Worm (Caenorhabditis elegans) whole organism, L2 larva: ENCODE measurements around the gene cyp-29A2.

Experiments
- C34F6.9 ChIP-seq: fragments of 150-350 bp; optimal IDR thresholded peaks from 2 replicates; lab custom pipeline; 2014; ENCODE audit warnings: missing biosample characterization, missing genetic modification characterization
- F13H6.1 ChIP-seq: sonication (generic microtip); optimal IDR thresholded peaks from 2 replicates; lab custom pipeline; 2016; ENCODE audit warnings: missing genetic modification characterization, missing compliant biosample characterization
- aly-2 ChIP-seq: fragments of 150-350 bp; optimal IDR thresholded peaks from 2 replicates; lab custom pipeline; 2014; ENCODE audit warnings: missing biosample characterization, missing genetic modification characterization
- ama-1 ChIP-seq: fragments of 150-350 bp; optimal IDR thresholded peaks from 2 replicates; lab custom pipeline; 2018; ENCODE audit warnings: inconsistent platforms
- blmp-1 ChIP-seq: sonication (generic microtip); optimal IDR thresholded peaks from 2 replicates; lab custom pipeline; 2017; ENCODE audit warnings: missing genetic modification characterization, mild to moderate bottlenecking, missing compliant biosample characterization, antibody characterized with exemption, moderate library complexity; ENCODE audit not compliant: insufficient read depth
- crh-2 ChIP-seq: sonication (generic microtip); optimal IDR thresholded peaks from 2 replicates; lab custom pipeline; 2017; ENCODE audit warnings: missing biosample characterization, missing genetic modification characterization
- elt-1 ChIP-seq: fragments of 150-350 bp; optimal IDR thresholded peaks from 2 replicates; lab custom pipeline; 2014; ENCODE audit warnings: missing biosample characterization, missing genetic modification characterization
- elt-3 ChIP-seq: sonication (generic microtip); optimal IDR thresholded peaks from 2 replicates; lab custom pipeline; 2017; ENCODE audit warnings: missing biosample characterization, missing genetic modification characterization
- fos-1 ChIP-seq: fragments of 150-350 bp; optimal IDR thresholded peaks from 2 replicates; lab custom pipeline; 2014; ENCODE audit warnings: missing biosample characterization, missing genetic modification characterization
- gmeb-1 ChIP-seq: fragments of 150-350 bp; optimal IDR thresholded peaks from 2 replicates; lab custom pipeline; 2014; ENCODE audit warnings: missing biosample characterization, missing genetic modification characterization
- lsy-2 ChIP-seq, 2 experiments: fragments of 150-350 bp in 1 of 2; sonication (generic microtip) in 1 of 2; optimal IDR thresholded peaks; 2 replicates each; lab custom pipeline; 2014 to 2017; ENCODE audit warnings: missing biosample characterization in 2 of 2, missing genetic modification characterization in 2 of 2
- mbf-1 ChIP-seq: sonication (generic microtip); optimal IDR thresholded peaks from 2 replicates; lab custom pipeline; 2017; ENCODE audit warnings: missing biosample characterization, missing genetic modification characterization
- mdl-1 ChIP-seq, 2 experiments: fragments of 150-350 bp in 1 of 2; sonication (generic microtip) in 1 of 2; optimal IDR thresholded peaks; 2 replicates each; lab custom pipeline; 2017; ENCODE audit warnings: missing biosample characterization in 2 of 2, missing genetic modification characterization in 2 of 2
- nhr-12 ChIP-seq: fragments of 150-350 bp; optimal IDR thresholded peaks from 2 replicates; lab custom pipeline; 2014; ENCODE audit warnings: missing biosample characterization, missing genetic modification characterization
- nhr-23 ChIP-seq: fragments of 150-350 bp; optimal IDR thresholded peaks from 2 replicates; lab custom pipeline; 2014; ENCODE audit warnings: missing biosample characterization, missing genetic modification reagents, missing genetic modification characterization
- nhr-25 ChIP-seq: fragments of 150-350 bp; sonication (generic microtip); optimal IDR thresholded peaks from 3 replicates; lab custom pipeline; 2014; ENCODE audit warnings: missing biosample characterization, missing genetic modification characterization
- nhr-6 ChIP-seq: fragments of 150-350 bp; optimal IDR thresholded peaks from 2 replicates; lab custom pipeline; 2014; ENCODE audit warnings: missing biosample characterization, missing genetic modification characterization
- nhr-77 ChIP-seq: fragments of 150-350 bp; optimal IDR thresholded peaks from 2 replicates; lab custom pipeline; 2014; ENCODE audit warnings: missing biosample characterization, missing genetic modification characterization
- peb-1 ChIP-seq: fragments of 150-350 bp; optimal IDR thresholded peaks from 2 replicates; lab custom pipeline; 2014; ENCODE audit warnings: missing biosample characterization, missing genetic modification characterization
- sem-4 ChIP-seq: fragments of 150-350 bp; optimal IDR thresholded peaks from 2 replicates; lab custom pipeline; 2014; ENCODE audit warnings: missing biosample characterization, missing genetic modification reagents, missing genetic modification characterization
- sma-3 ChIP-seq: sonication (generic microtip); optimal IDR thresholded peaks from 2 replicates; lab custom pipeline; 2016; ENCODE audit warnings: missing genetic modification reagents, missing genetic modification characterization, missing compliant biosample characterization
- sma-9 ChIP-seq, 2 experiments: fragments of 150-350 bp in 1 of 2; sonication (generic microtip) in 1 of 2; optimal IDR thresholded peaks; 2 replicates each; lab custom pipeline; 2014 to 2016; ENCODE audit warnings: missing genetic modification characterization in 2 of 2, mild to moderate bottlenecking in 1 of 2, missing biosample characterization in 1 of 2, missing compliant biosample characterization in 1 of 2, missing genetic modification reagents in 1 of 2, moderate library complexity in 1 of 2
- snpc-4 ChIP-seq: fragments of 150-350 bp; optimal IDR thresholded peaks from 2 replicates; lab custom pipeline; 2014; ENCODE audit warnings: missing biosample characterization, missing genetic modification characterization
- unc-55 ChIP-seq: fragments of 150-350 bp; sonication (generic microtip); optimal IDR thresholded peaks from 3 replicates; lab custom pipeline; 2014; ENCODE audit warnings: missing biosample characterization, missing genetic modification reagents, missing genetic modification characterization
- zag-1 ChIP-seq: fragments of 150-350 bp; optimal IDR thresholded peaks from 2 replicates; lab custom pipeline; 2014; ENCODE audit warnings: missing biosample characterization, missing genetic modification characterization
- ztf-1 ChIP-seq: fragments of 200-800 bp; sonication (Bioruptor generic); conservative IDR thresholded peaks from 2 replicates; pipeline ENCODE4 v1.3.6; 2022; ENCODE audit warnings: missing genetic modification characterization, missing compliant biosample characterization
- ztf-11 ChIP-seq: sonication (generic microtip); optimal IDR thresholded peaks from 2 replicates; lab custom pipeline; 2017; ENCODE audit warnings: missing biosample characterization, missing genetic modification characterization
- ztf-4 ChIP-seq: fragments of 150-350 bp; optimal IDR thresholded peaks from 2 replicates; lab custom pipeline; 2014; ENCODE audit warnings: missing biosample characterization, missing genetic modification characterization

Gene cyp-29A2

DNA sequence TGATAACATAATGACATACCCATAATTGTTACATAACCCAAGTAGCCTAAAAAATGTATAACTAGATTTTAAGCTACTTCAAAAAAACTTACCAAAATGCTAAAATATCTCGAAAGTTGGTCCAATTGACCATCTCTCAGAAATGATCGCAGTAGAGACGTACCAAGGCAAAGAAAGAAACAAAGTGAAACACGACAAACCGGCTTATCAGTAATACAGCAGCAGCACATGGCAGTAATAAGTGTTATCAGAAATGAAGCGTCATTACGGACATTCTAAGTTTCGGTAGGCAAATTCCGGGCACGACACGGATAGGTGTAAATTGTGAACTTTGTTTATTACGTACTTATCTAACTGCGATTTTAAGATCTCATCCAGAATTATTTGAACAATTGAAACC is 48.1 kb downstream of the cyp-29A2 start, which contains the start of gene cln-3.1:
Gene cln-3.1 (minus strand): TSS at position 171 of the 400 bp plus-strand sequence.
- no peak for TF ChIP-seq snpc-4 (tag; lab: Kevin White, UChicago)
- no peak for TF ChIP-seq ztf-1
- peak; percentile 83 for TF ChIP-seq fos-1 (tag; lab: Kevin White, UChicago)
- TF ChIP-seq ztf-11 (tag; lab: Kevin White, UChicago): no peak
- TF ChIP-seq F13H6.1: no peak
- no peak for TF ChIP-seq sem-4 (tag; lab: Kevin White, UChicago)
- peak; percentile 29 for TF ChIP-seq sma-9 (GFP tag; optimal IDR thresholded peaks at IDR 0.05; lab: Kevin White, UChicago)
- TF ChIP-seq sma-9 (tag; optimal IDR thresholded peaks at IDR 0.05; lab: Kevin White, UChicago): no peak
- no peak for TF ChIP-seq nhr-6 (tag; lab: Kevin White, UChicago)
- TF ChIP-seq, all 48 proteins: peak for 2

DNA sequence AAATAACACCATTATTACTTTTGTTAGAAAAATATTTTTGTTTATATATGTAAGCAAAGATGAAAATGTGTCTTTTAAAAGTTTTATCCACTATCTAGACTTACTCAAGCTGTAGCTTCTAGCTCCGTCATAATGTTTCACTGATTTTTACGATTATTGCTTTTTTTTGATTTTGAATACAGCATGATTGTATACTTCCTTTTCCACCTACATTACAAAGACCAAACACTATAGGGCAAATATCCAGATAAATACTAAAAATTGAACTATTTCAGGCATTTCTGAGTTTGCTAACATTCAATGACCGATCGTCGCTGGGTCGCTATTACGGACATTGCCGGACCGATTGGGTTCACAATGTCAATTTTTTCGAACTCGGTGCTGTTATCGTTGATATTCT is 49.3 kb downstream of the cyp-29A2 start, which contains the start of gene str-116:
Gene str-116 (plus strand): TSS at position 301 of the 400 bp plus-strand sequence.
- no peak for TF ChIP-seq mdl-1 (tag; optimal IDR thresholded peaks at IDR 0.05; lab: Kevin White, UChicago)
- no peak for TF ChIP-seq snpc-4 (tag; lab: Kevin White, UChicago)
- TF ChIP-seq aly-2 (tag; lab: Kevin White, UChicago): no peak
- no peak for TF ChIP-seq nhr-25 (tag; lab: Kevin White, UChicago)
- TF ChIP-seq ztf-4: no peak
- no peak for TF ChIP-seq nhr-12 (tag; lab: Kevin White, UChicago)
- no peak for TF ChIP-seq fos-1 (tag; lab: Kevin White, UChicago)
- no peak for TF ChIP-seq nhr-6 (tag; lab: Kevin White, UChicago)
- TF ChIP-seq unc-55 (GFP tag; lab: Kevin White, UChicago): no peak
- TF ChIP-seq peb-1 (tag; lab: Kevin White, UChicago): no peak
- no peak for TF ChIP-seq sma-3 (GFP tag; lab: Kevin White, UChicago)
- no peak for TF ChIP-seq C34F6.9 (tag; lab: Kevin White, UChicago)

- TF ChIP-seq elt-3 (no peak), sma-3 (GFP tag; lab: Kevin White, UChicago) (no peak), C34F6.9 (tag; lab: Kevin White, UChicago) (no peak), elt-1 (tag; lab: Kevin White, UChicago) (no peak), mdl-1 (tag; optimal IDR thresholded peaks at IDR 0.05; lab: Kevin White, UChicago) (no peak), blmp-1 (tag; lab: Kevin White, UChicago) (no peak), nhr-77 (no peak), crh-2 (tag; lab: Kevin White, UChicago) (no peak), ama-1 (lab: Kevin White, UChicago) (no peak), zag-1 (no peak), unc-55 (GFP tag; lab: Kevin White, UChicago) (no peak), lsy-2 (tag; optimal IDR thresholded peaks at IDR 0.05; lab: Kevin White, UChicago) (no peak), nhr-23 (tag; lab: Kevin White, UChicago) (no peak), aly-2 (tag; lab: Kevin White, UChicago) (no peak), mbf-1 (tag; lab: Kevin White, UChicago) (no peak), nhr-12 (tag; lab: Kevin White, UChicago) (no peak), gmeb-1 (tag; lab: Kevin White, UChicago) (no peak)
These were observed 51.4 kb downstream of the cyp-29A2 start, which contains the start of gene str-115 for ce11 chrV:11268791-11269190. str-115 (plus strand) TSS chrV:11269091.
